Worm (Caenorhabditis elegans) whole organism, L1 larva: ENCODE results near the gene T23F2.3.

Experiments used
- aha-1 ChIP-seq: fragments of 150-350 bp; optimal IDR thresholded peaks from 2 replicates; lab custom pipeline; 2014; ENCODE audit warnings: missing biosample characterization, missing genetic modification characterization
- ceh-63 ChIP-seq: fragments of 200-800 bp; sonication (Bioruptor generic); optimal IDR thresholded peaks from 2 replicates; lab custom pipeline; 2018; ENCODE audit warnings: mild to moderate bottlenecking, missing genetic modification characterization, missing compliant biosample characterization
- elt-3 ChIP-seq, 6 experiments: fragments of 150-350 bp in 1 of 6; sonication (generic microtip); optimal IDR thresholded peaks; 2 replicates each; lab custom pipeline; 2017 to 2018; ENCODE audit warnings: missing biosample characterization in 6 of 6, missing genetic modification characterization in 6 of 6, inconsistent platforms in 1 of 6
- mdl-1 ChIP-seq, 2 experiments: fragments of 150-350 bp; optimal IDR thresholded peaks; 2 replicates each; lab custom pipeline; 2014 to 2017; ENCODE audit warnings: missing biosample characterization in 2 of 2, missing genetic modification characterization in 2 of 2, inconsistent platforms in 1 of 2
- swsn-7 ChIP-seq: sonication (generic microtip); optimal IDR thresholded peaks from 2 replicates; lab custom pipeline; 2016; ENCODE audit warnings: missing genetic modification characterization, missing compliant biosample characterization
- vab-15 ChIP-seq: sonication (generic microtip); optimal IDR thresholded peaks from 2 replicates; lab custom pipeline; 2017; ENCODE audit warnings: missing genotype, mild to moderate bottlenecking, missing genetic modification characterization, missing compliant biosample characterization
- zag-1 ChIP-seq: fragments of 150-350 bp; optimal IDR thresholded peaks from 2 replicates; lab custom pipeline; 2014; ENCODE audit warnings: missing biosample characterization, missing genetic modification characterization
- ztf-11 ChIP-seq, 2 experiments: sonication (generic microtip); optimal IDR thresholded peaks; 2 replicates each; lab custom pipeline; 2016 to 2017; ENCODE audit warnings: missing genetic modification characterization in 2 of 2, missing biosample characterization in 1 of 2, missing compliant biosample characterization in 1 of 2
- ztf-4 ChIP-seq: fragments of 150-350 bp; optimal IDR thresholded peaks from 2 replicates; lab custom pipeline; 2014; ENCODE audit warnings: missing biosample characterization, missing genetic modification characterization

ce11 chrX:5517844-5518243, 5.7 kb upstream of the T23F2.3 start:
- TF ChIP-seq aha-1 (tag; lab: Kevin White, UChicago) (no peak), mdl-1 (tag; optimal IDR thresholded peaks at IDR 0.05; lab: Kevin White, UChicago) (no peak), ztf-4 (tag; lab: Kevin White, UChicago) (no peak), elt-3 (tag; optimal IDR thresholded peaks at IDR 0.05; lab: Kevin White, UChicago) (no peak), zag-1 (tag; lab: Kevin White, UChicago) (no peak), vab-15 (tag; lab: Kevin White, UChicago) (no peak), ztf-11 (tag; optimal IDR thresholded peaks at IDR 0.05; lab: Kevin White, UChicago) (no peak), ceh-63 (GFP tag; lab: Kevin White, UChicago) (no peak), swsn-7 (tag; lab: Kevin White, UChicago) (no peak)
